Worm (Caenorhabditis elegans) whole organism, midembryonic: ENCODE data around the gene R07B1.6.

Experiments
- T22C8.4 ChIP-seq: fragments of 200-800 bp; sonication (Bioruptor generic); IDR thresholded peaks from 2 replicates; pipeline ENCODE4 v1.3.6; 2022; ENCODE audit warnings: missing genetic modification characterization, missing compliant biosample characterization
- cog-1 ChIP-seq: sonication (generic microtip); optimal IDR thresholded peaks from 2 replicates; lab custom pipeline; 2016; ENCODE audit warnings: missing genetic modification characterization, missing compliant biosample characterization
- klf-2 ChIP-seq: fragments of 200-800 bp; sonication (Bioruptor generic); conservative IDR thresholded peaks from 2 replicates; pipeline ENCODE4 v1.3.6; 2022; ENCODE audit warnings: missing genetic modification reagents, missing genetic modification characterization, missing compliant biosample characterization
- med-1 ChIP-seq: sonication (generic microtip); optimal IDR thresholded peaks from 2 replicates; lab custom pipeline; 2017; ENCODE audit warnings: missing genetic modification characterization, mild to moderate bottlenecking, missing compliant biosample characterization, antibody characterized with exemption, missing genetic modification reagents; ENCODE audit not compliant: insufficient read depth
- tab-1 ChIP-seq: fragments of 200-800 bp; sonication (Bioruptor generic); IDR thresholded peaks from 2 replicates; pipeline ENCODE4 v1.3.6; 2022; ENCODE audit warnings: missing genetic modification characterization, missing compliant biosample characterization
- ztf-29 ChIP-seq: fragments of 200-800 bp; sonication (Bioruptor generic); IDR thresholded peaks from 2 replicates; pipeline ENCODE4 v1.3.6; 2022; ENCODE audit warnings: missing genetic modification reagents, missing genetic modification characterization, missing compliant biosample characterization

DNA sequence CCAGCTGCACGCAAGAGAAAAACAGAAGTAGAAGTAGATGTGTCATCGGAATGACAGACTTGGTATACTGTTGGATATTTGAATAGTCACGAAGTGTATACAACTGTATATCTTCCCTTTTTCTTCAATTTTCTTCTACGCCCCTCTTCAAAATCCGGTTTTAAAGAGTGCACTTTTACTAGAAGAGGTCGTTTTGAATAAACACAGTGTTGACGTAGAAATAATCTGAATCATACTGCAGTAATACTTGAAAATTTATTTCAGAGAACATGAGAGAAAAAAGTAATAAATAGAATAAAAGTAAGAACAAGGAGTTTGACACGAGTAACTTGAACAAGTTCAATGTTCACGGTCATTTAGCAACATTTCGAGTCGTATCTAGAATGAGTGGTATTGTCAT lies 6.1 kb downstream of the R07B1.6 start, which contains the start of gene R07B1.8:
- TF ChIP-seq ztf-29, result no peak
- no peak for TF ChIP-seq klf-2 (GFP tag; lab: Robert Waterston, UW)
- TF ChIP-seq tab-1 (GFP tag; lab: Robert Waterston, UW), result no peak
- TF ChIP-seq T22C8.4 (GFP tag; lab: Robert Waterston, UW), result no peak
- no peak for TF ChIP-seq med-1
- no peak for TF ChIP-seq cog-1 (tag; lab: Kevin White, UChicago)
